Worm (Caenorhabditis elegans): ENCODE data around the gene sir-2.2.
A peak's percentile ranks its signal among the peaks of the same experiment; 100 is the strongest.

Gene sir-2.2

DNA sequence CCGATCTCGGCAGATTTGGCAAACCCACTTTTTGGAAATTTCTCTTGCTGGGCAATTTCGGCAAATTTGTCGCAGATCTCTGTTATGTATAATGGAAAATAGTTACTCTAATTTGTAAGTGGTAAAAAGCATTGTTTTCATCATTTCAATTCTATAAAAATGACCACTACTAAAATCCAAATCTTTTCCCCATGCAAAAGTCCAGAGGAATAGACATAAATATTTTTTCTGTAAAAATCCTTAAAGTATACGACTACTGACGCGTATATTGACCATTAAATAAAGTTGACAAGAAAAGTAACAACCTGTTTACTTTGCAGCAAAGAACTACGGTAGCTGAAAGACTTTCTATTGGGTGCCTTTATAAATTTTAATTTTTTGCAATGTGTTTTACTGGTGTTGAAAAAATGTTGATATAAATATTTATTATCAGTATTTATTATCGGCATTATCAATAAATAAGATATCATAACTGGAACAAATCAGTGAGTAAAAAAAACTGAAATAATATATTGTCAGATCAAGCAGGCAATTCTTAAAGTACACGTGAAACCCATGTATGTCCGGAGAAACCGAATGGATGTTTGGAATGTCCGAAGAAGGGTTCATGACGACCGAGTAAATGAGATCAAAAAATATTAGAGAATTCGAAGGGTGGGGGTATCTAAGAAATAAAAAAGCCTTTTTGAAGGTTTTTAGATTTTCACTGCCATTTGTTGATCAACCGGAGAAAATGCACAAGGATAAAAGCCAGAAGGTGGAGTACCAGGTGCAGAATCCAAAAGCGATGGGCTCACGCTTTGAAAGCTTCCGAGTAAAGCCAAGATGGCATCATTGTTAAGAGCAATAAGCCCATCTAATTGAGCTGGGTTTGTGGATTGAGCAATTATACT lies 21.6 kb downstream of the sir-2.2 start (continued):
- TF ChIP-seq ceh-16 (tag; optimal IDR thresholded peaks at IDR 0.05) (no peak), snpc-4 (tag; optimal IDR thresholded peaks at IDR 0.05) (no peak), alr-1 (tag; optimal IDR thresholded peaks at IDR 0.05) (no peak), egl-27 (tag; optimal IDR thresholded peaks at IDR 0.05) (no peak), nhr-25 (tag; optimal IDR thresholded peaks at IDR 0.05) (peak; percentile 62), nhr-12 (tag; optimal IDR thresholded peaks at IDR 0.05) (no peak), peb-1 (tag; optimal IDR thresholded peaks at IDR 0.05) (no peak), nhr-237 (tag; optimal IDR thresholded peaks at IDR 0.05) (no peak), Y55F3AM.14 (GFP tag; optimal IDR thresholded peaks at IDR 0.05) (peak; percentile 71), blmp-1 (tag; optimal IDR thresholded peaks at IDR 0.05; ENCODE audit: insufficient read depth) (no peak), mbf-1 (tag; optimal IDR thresholded peaks at IDR 0.05) (no peak), R02D3.7 (tag; optimal IDR thresholded peaks at IDR 0.05) (no peak), nhr-23 (tag; optimal IDR thresholded peaks at IDR 0.05) (no peak), ztf-4 (tag; optimal IDR thresholded peaks at IDR 0.05) (peak; percentile 71), skn-1 (tag; optimal IDR thresholded peaks at IDR 0.05) (no peak), lsy-2 (tag; optimal IDR thresholded peaks at IDR 0.05) (peak in 1 of 2 experiments; percentile 66), nhr-6 (tag; optimal IDR thresholded peaks at IDR 0.05) (no peak), fos-1 (tag; optimal IDR thresholded peaks at IDR 0.05) (no peak), lin-39 (tag; optimal IDR thresholded peaks at IDR 0.05) (no peak), unc-62 (GFP tag; optimal IDR thresholded peaks at IDR 0.05) (peak; percentile 17), gmeb-1 (tag; optimal IDR thresholded peaks at IDR 0.05) (no peak), ama-1 (optimal IDR thresholded peaks at IDR 0.05) (peak; percentile 88), zag-1 (tag; optimal IDR thresholded peaks at IDR 0.05) (no peak), nhr-129 (tag; optimal IDR thresholded peaks at IDR 0.05) (no peak), unc-39 (tag; optimal IDR thresholded peaks at IDR 0.05) (no peak), lin-13 (GFP tag; optimal IDR thresholded peaks at IDR 0.05) (peak; percentile 71)

DNA sequence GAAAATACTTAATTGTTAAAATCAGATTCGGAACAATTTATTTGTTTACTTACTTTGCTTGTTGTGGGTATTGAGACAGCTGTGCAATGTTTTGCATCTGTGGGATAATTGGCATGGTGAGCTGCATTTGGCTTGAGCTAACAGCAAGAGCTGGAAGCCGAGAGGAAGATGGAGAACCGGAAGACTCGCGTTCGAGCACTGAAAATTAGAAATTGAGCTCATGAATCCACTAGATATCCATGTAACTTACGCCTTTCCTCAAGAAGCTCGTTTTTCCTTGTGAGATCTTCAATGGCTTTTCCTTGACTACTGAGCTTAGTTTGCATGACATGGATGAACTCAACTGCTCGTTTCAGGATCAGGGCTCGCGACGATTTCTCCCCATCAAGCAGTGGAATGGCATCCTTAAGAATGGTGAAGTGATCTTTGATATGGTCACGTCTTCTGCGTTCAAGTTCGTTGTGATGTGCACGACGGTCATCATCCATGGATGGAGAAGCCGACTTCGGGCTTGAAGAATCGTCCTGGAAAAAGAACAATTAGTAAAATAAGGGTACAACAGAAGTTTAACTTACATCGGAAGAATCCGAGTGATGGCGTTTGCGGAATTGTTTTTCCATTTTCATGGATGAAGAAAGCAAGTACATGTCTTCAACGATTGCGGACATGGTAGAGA lies 22.4 kb downstream of the sir-2.2 start:
- peak; percentile 4 for TF ChIP-seq nhr-129 (tag; optimal IDR thresholded peaks at IDR 0.05)
- TF ChIP-seq ztf-1 (GFP tag; conservative IDR thresholded peaks at IDR 0.05): 0 out of 2 replicates have a peak, but pooled peaks have one; percentile 64
- TF ChIP-seq mab-5 (tag; optimal IDR thresholded peaks at IDR 0.05): no peak

DNA sequence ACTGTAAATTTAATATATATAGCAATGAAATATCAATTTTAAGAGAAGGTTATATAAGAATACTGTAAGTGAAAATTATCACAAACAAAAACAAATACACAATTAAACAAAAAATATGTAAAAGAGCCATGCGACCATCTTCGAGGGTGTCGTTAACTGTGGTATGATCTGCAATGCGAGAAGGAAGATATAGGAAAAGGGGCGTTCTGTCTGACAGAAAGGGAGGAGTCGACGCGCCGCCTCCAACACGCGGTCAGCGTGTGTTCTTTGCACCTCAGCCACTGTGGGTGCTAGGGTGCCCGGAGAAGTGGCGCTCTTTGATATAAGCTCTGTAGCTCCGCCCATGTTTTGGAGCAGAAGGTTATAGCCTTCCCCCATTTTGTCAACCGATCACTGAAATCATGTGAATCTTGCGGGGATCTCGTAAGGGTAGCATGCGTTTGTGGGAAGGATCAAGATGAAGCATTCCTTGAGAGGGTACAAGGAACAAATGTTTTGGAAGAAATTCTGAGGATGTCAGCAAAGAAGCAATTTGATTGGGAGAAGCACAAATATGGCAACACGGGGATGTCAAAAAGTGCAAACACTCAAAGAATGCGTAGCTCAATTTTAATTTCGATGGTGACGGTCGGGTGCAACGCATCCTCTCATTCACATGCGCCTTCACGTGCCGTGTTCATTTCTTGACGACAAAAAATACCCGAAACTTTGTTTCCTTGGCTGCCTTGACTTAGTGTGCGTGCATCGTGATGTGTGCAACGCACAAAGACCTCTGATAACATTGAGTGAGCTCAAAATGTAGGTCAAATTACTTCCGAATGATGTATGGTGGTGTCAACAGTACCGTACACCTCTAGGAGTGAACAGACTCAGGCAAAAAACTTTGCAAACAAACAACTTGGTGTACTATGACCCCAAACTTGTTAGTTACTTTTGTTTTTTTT lies 23.2 kb downstream of the sir-2.2 start, which contains the start of gene mxl-3:
Gene mxl-3, minus strand, starts transcription at position 1 of the 944 bp plus-strand sequence.
- TF ChIP-seq ZK546.5 (tag; optimal IDR thresholded peaks at IDR 0.05): no peak
- peak; percentile 53 for TF ChIP-seq nhr-129 (tag; optimal IDR thresholded peaks at IDR 0.05)
- peak; percentile 2 for TF ChIP-seq C34F6.9 (tag; optimal IDR thresholded peaks at IDR 0.05)
- no peak for TF ChIP-seq zag-1 (tag; optimal IDR thresholded peaks at IDR 0.05)
- no peak for TF ChIP-seq nhr-11 (tag; optimal IDR thresholded peaks at IDR 0.05)
- TF ChIP-seq nhr-25 (tag; optimal IDR thresholded peaks at IDR 0.05): peak; percentile 44
- TF ChIP-seq nhr-6 (tag; optimal IDR thresholded peaks at IDR 0.05): no peak
- TF ChIP-seq fos-1 (tag; optimal IDR thresholded peaks at IDR 0.05): peak; percentile 14
- TF ChIP-seq nhr-21 (tag; optimal IDR thresholded peaks at IDR 0.05): peak; percentile 65
- TF ChIP-seq crh-2 (tag; optimal IDR thresholded peaks at IDR 0.05): no peak
- peak; percentile 88 for TF ChIP-seq sma-9 (GFP tag; optimal IDR thresholded peaks at IDR 0.05)
- TF ChIP-seq sma-9 (tag; optimal IDR thresholded peaks at IDR 0.05): no peak
- no peak for TF ChIP-seq lin-11 (tag; optimal IDR thresholded peaks at IDR 0.05)
- TF ChIP-seq lin-13 (GFP tag; optimal IDR thresholded peaks at IDR 0.05): peak; percentile 48
- TF ChIP-seq ama-1 (optimal IDR thresholded peaks at IDR 0.05): peak; percentile 73
- no peak for TF ChIP-seq peb-1 (tag; optimal IDR thresholded peaks at IDR 0.05)
- no peak for TF ChIP-seq elt-3 (tag; optimal IDR thresholded peaks at IDR 0.05)
- peak; percentile 15 for TF ChIP-seq gmeb-1 (tag; optimal IDR thresholded peaks at IDR 0.05)
- TF ChIP-seq ztf-4 (tag; optimal IDR thresholded peaks at IDR 0.05): no peak
- no peak for TF ChIP-seq aly-2 (tag; optimal IDR thresholded peaks at IDR 0.05)
- TF ChIP-seq lsy-2 (tag; optimal IDR thresholded peaks at IDR 0.05): peak in 1 of 2 experiments; percentile 55
- peak; percentile 58 for TF ChIP-seq blmp-1 (tag; optimal IDR thresholded peaks at IDR 0.05; ENCODE audit: insufficient read depth)
- no peak for TF ChIP-seq nhr-77 (tag; optimal IDR thresholded peaks at IDR 0.05)
- peak; percentile 57 for TF ChIP-seq F13H6.1 (tag; optimal IDR thresholded peaks at IDR 0.05)
- TF ChIP-seq egl-27 (tag; optimal IDR thresholded peaks at IDR 0.05): no peak
- TF ChIP-seq sma-3 (GFP tag; optimal IDR thresholded peaks at IDR 0.05): no peak
- TF ChIP-seq R02D3.7 (tag; optimal IDR thresholded peaks at IDR 0.05): no peak
- no peak for TF ChIP-seq lin-39 (tag; optimal IDR thresholded peaks at IDR 0.05)
- no peak for TF ChIP-seq nhr-237 (tag; optimal IDR thresholded peaks at IDR 0.05)
- TF ChIP-seq mdl-1 (tag; optimal IDR thresholded peaks at IDR 0.05): peak in 1 of 2 experiments; percentile 11
- no peak for TF ChIP-seq skn-1 (tag; optimal IDR thresholded peaks at IDR 0.05)
